Worm (Caenorhabditis elegans) whole organism, midembryonic: Measurements from ENCODE around the gene F44B9.5.

Source experiments
- T22C8.4 ChIP-seq: fragments of 200-800 bp; sonication (Bioruptor generic); IDR thresholded peaks from 2 replicates; pipeline ENCODE4 v1.3.6; 2022; ENCODE audit warnings: missing genetic modification characterization, missing compliant biosample characterization
- cog-1 ChIP-seq: sonication (generic microtip); optimal IDR thresholded peaks from 2 replicates; lab custom pipeline; 2016; ENCODE audit warnings: missing genetic modification characterization, missing compliant biosample characterization
- klf-2 ChIP-seq: fragments of 200-800 bp; sonication (Bioruptor generic); conservative IDR thresholded peaks from 2 replicates; pipeline ENCODE4 v1.3.6; 2022; ENCODE audit warnings: missing genetic modification reagents, missing genetic modification characterization, missing compliant biosample characterization
- ref-1 ChIP-seq: fragments of 200-800 bp; sonication (Bioruptor generic); conservative IDR thresholded peaks from 2 replicates; pipeline ENCODE4 v1.3.6; 2022; ENCODE audit warnings: missing genetic modification reagents, missing genetic modification characterization, missing compliant biosample characterization
- tab-1 ChIP-seq: fragments of 200-800 bp; sonication (Bioruptor generic); IDR thresholded peaks from 2 replicates; pipeline ENCODE4 v1.3.6; 2022; ENCODE audit warnings: missing genetic modification characterization, missing compliant biosample characterization
- ztf-23 ChIP-seq: fragments of 200-800 bp; sonication (Bioruptor generic); IDR thresholded peaks from 2 replicates; pipeline ENCODE4 v1.3.6; 2022; ENCODE audit warnings: missing genetic modification reagents, missing genetic modification characterization, missing compliant biosample characterization

DNA sequence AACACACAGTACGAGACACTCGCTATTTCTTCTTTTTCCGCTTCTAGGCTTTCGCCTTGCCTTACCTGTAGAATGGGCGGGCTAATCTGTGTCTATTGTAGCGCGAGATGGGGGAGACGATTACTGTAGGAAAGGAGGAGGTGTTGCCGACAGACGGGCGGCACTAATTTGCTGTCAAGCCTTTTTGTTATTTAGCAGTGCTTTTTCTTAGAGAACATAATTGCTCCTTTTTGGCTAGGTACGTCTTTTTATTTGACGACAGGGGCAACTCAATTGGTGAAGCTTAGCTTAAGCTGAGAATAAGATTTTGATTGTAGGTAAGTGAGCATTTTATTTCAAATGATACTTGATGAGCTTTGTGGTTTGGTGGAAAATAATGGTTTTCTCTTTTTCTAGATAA is 47.3 kb upstream of the F44B9.5 start:
- TF ChIP-seq klf-2 (GFP tag; lab: Robert Waterston, UW) (no peak), ztf-23 (GFP tag; lab: Robert Waterston, UW) (no peak), ref-1 (GFP tag; lab: Robert Waterston, UW) (no peak), tab-1 (GFP tag; lab: Robert Waterston, UW) (no peak), T22C8.4 (GFP tag; lab: Robert Waterston, UW) (no peak), cog-1 (tag; lab: Kevin White, UChicago) (no peak)
